Worm (Caenorhabditis elegans): Measurements from ENCODE around the gene nduv-3.

DNA sequence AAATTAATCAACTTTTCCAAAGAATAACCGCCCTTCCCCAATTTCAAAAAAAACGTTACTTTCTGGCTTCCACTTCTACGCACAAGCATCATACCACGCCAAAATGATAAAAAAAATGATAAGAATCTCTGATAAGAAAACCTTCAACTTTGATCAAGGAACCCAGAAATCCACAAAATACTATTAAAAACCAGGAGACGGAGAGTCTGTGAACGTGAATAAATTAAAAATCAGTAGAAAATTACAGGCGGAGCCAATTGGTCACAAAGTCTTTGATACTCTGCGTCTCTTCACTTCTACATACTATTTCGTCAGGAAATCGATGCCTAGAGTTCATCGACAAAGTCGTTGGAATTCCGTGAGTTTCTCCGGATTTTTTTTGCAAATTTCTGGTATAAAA lies 22.5 kb upstream of the nduv-3 start, which contains the start of gene smf-3:
- no peak for TF ChIP-seq unc-62 (GFP tag; optimal IDR thresholded peaks at IDR 0.05 in 1 of 2)
- TF ChIP-seq unc-62 (tag; optimal IDR thresholded peaks at IDR 0.05) = no peak
- no peak for TF ChIP-seq nhr-6 (tag; optimal IDR thresholded peaks at IDR 0.05)
- no peak for TF ChIP-seq dpl-1 (GFP tag; optimal IDR thresholded peaks at IDR 0.05)
- no peak for TF ChIP-seq fos-1 (tag; optimal IDR thresholded peaks at IDR 0.05)

All from whole organism, L4 larva.